Worm (Caenorhabditis elegans): Measurements from ENCODE around the gene ZK354.9.

- TF ChIP-seq ceh-9 (tag; optimal IDR thresholded peaks at IDR 0.05) (no peak), odd-2 (tag; optimal IDR thresholded peaks at IDR 0.05) (no peak), dve-1 (tag; optimal IDR thresholded peaks at IDR 0.05) (peak; percentile 30), F13H6.1 (tag; optimal IDR thresholded peaks at IDR 0.05) (peak; percentile 35), pros-1 (tag; optimal IDR thresholded peaks at IDR 0.05) (no peak)
Observed at ce11 chrIV:5334518-5334917, 26.6 kb upstream of the ZK354.9 start.
